Worm (Caenorhabditis elegans) whole organism, late embryonic: Measurements from ENCODE around the gene catp-2.
A peak's percentile ranks its signal among the peaks of the same experiment; 100 is the strongest.

ENCODE experiments used
- T23F11.4 ChIP-seq: fragments of 200-800 bp; sonication (Bioruptor generic); optimal IDR thresholded peaks from 2 replicates; lab custom pipeline; 2018; ENCODE audit warnings: mild to moderate bottlenecking, missing genetic modification characterization, missing compliant biosample characterization
- Y22D7AL.16 ChIP-seq: sonication (generic microtip); optimal IDR thresholded peaks from 2 replicates; lab custom pipeline; 2016; ENCODE audit warnings: missing genetic modification characterization, missing compliant biosample characterization
- ahr-1 ChIP-seq: sonication (generic microtip); optimal IDR thresholded peaks from 2 replicates; lab custom pipeline; 2016; ENCODE audit warnings: missing genetic modification characterization, missing compliant biosample characterization
- ama-1 ChIP-seq: fragments of 150-350 bp; optimal IDR thresholded peaks from 2 replicates; lab custom pipeline; 2014
- ceh-18 ChIP-seq: sonication (generic microtip); optimal IDR thresholded peaks from 2 replicates; lab custom pipeline; 2016; ENCODE audit warnings: missing genetic modification characterization, missing compliant biosample characterization
- ceh-19 ChIP-seq: fragments of 200-800 bp; sonication (Bioruptor generic); optimal IDR thresholded peaks from 2 replicates; lab custom pipeline; 2018; ENCODE audit warnings: mild to moderate bottlenecking, missing genetic modification characterization, missing compliant biosample characterization
- ceh-2 ChIP-seq: sonication (generic microtip); optimal IDR thresholded peaks from 2 replicates; lab custom pipeline; 2016; ENCODE audit warnings: missing genotype, missing genetic modification characterization, missing compliant biosample characterization
- ceh-24 ChIP-seq: sonication (generic microtip); optimal IDR thresholded peaks from 2 replicates; lab custom pipeline; 2016; ENCODE audit warnings: mild to moderate bottlenecking, missing genetic modification characterization, missing compliant biosample characterization
- ceh-31 ChIP-seq: sonication (generic microtip); optimal IDR thresholded peaks from 2 replicates; lab custom pipeline; 2016; ENCODE audit warnings: missing genetic modification characterization, missing compliant biosample characterization
- ceh-34 ChIP-seq: sonication (generic microtip); optimal IDR thresholded peaks from 2 replicates; lab custom pipeline; 2016; ENCODE audit warnings: mild to moderate bottlenecking, missing genetic modification characterization, missing compliant biosample characterization
- ceh-45 ChIP-seq: fragments of 200-800 bp; sonication (Bioruptor generic); IDR thresholded peaks from 2 replicates; pipeline ENCODE4 v1.3.6; 2022; ENCODE audit warnings: missing genetic modification reagents, missing genetic modification characterization, missing compliant biosample characterization
- ceh-48 ChIP-seq: sonication (generic microtip); optimal IDR thresholded peaks from 2 replicates; lab custom pipeline; 2016; ENCODE audit warnings: missing genetic modification characterization, inconsistent platforms, missing compliant biosample characterization
- che-1 ChIP-seq: sonication (generic microtip); optimal IDR thresholded peaks from 2 replicates; lab custom pipeline; 2016; ENCODE audit warnings: mild to moderate bottlenecking, missing genetic modification characterization, missing compliant biosample characterization
- dmd-4 ChIP-seq: sonication (generic microtip); optimal IDR thresholded peaks from 2 replicates; lab custom pipeline; 2016; ENCODE audit warnings: borderline replicate concordance, missing genetic modification characterization, missing compliant biosample characterization
- dve-1 ChIP-seq: sonication (generic microtip); optimal IDR thresholded peaks from 2 replicates; lab custom pipeline; 2017; ENCODE audit warnings: antibody characterized with exemption, mild to moderate bottlenecking, missing genetic modification characterization, missing compliant biosample characterization
- elt-2 ChIP-seq: sonication (generic microtip); optimal IDR thresholded peaks from 2 replicates; lab custom pipeline; 2016; ENCODE audit warnings: missing genetic modification reagents, missing genetic modification characterization, missing compliant biosample characterization
- fax-1 ChIP-seq: sonication (generic microtip); optimal IDR thresholded peaks from 2 replicates; lab custom pipeline; 2016; ENCODE audit warnings: missing genotype, missing genetic modification characterization, missing compliant biosample characterization
- fkh-10 ChIP-seq: fragments of 150-350 bp; optimal IDR thresholded peaks from 2 replicates; lab custom pipeline; 2014; ENCODE audit warnings: missing biosample characterization, missing genetic modification reagents, missing genetic modification characterization
- fkh-6 ChIP-seq: sonication (generic microtip); optimal IDR thresholded peaks from 2 replicates; lab custom pipeline; 2016; ENCODE audit warnings: missing genetic modification characterization, missing compliant biosample characterization
- hlh-30 ChIP-seq: sonication (generic microtip); optimal IDR thresholded peaks from 2 replicates; lab custom pipeline; 2017; ENCODE audit warnings: antibody characterized with exemption, missing genetic modification characterization, missing compliant biosample characterization; ENCODE audit not compliant: insufficient read depth
- hlh-6 ChIP-seq: sonication (generic microtip); optimal IDR thresholded peaks from 2 replicates; lab custom pipeline; 2016; ENCODE audit warnings: missing genotype, missing genetic modification characterization, missing compliant biosample characterization
- hlh-8 ChIP-seq: sonication (generic microtip); optimal IDR thresholded peaks from 2 replicates; lab custom pipeline; 2016; ENCODE audit warnings: missing genotype, missing genetic modification characterization, missing compliant biosample characterization
- nfya-1 ChIP-seq: sonication (generic microtip); optimal IDR thresholded peaks from 2 replicates; lab custom pipeline; 2017; ENCODE audit warnings: missing genetic modification characterization, mild to moderate bottlenecking, missing compliant biosample characterization, antibody characterized with exemption, moderate library complexity
- pag-3 ChIP-seq: sonication (generic microtip); optimal IDR thresholded peaks from 2 replicates; lab custom pipeline; 2016; ENCODE audit warnings: missing compliant biosample characterization, missing genetic modification characterization, borderline replicate concordance
- pat-9 ChIP-seq: fragments of 200-800 bp; sonication (Bioruptor generic); optimal IDR thresholded peaks from 2 replicates; lab custom pipeline; 2018; ENCODE audit warnings: mild to moderate bottlenecking, missing genetic modification characterization, moderate library complexity, missing compliant biosample characterization
- pha-2 ChIP-seq: sonication (generic microtip); optimal IDR thresholded peaks from 2 replicates; lab custom pipeline; 2017; ENCODE audit warnings: mild to moderate bottlenecking, missing genetic modification characterization, missing compliant biosample characterization
- pqm-1 ChIP-seq: sonication (generic microtip); optimal IDR thresholded peaks from 2 replicates; lab custom pipeline; 2016; ENCODE audit warnings: missing genetic modification characterization, missing compliant biosample characterization
- ref-2 ChIP-seq: sonication (generic microtip); optimal IDR thresholded peaks from 2 replicates; lab custom pipeline; 2016; ENCODE audit warnings: missing genetic modification characterization, missing compliant biosample characterization
- rnt-1 ChIP-seq: sonication (generic microtip); optimal IDR thresholded peaks from 2 replicates; lab custom pipeline; 2016; ENCODE audit warnings: missing genetic modification characterization, missing compliant biosample characterization
- sdc-2 ChIP-seq: sonication (generic microtip); optimal IDR thresholded peaks from 2 replicates; lab custom pipeline; 2016; ENCODE audit warnings: missing genotype, missing genetic modification characterization, missing compliant biosample characterization
- sox-2 ChIP-seq: fragments of 200-800 bp; sonication (Bioruptor generic); IDR thresholded peaks from 2 replicates; pipeline ENCODE4 v1.3.6; 2022; ENCODE audit warnings: missing genetic modification reagents, missing genetic modification characterization, missing compliant biosample characterization
- sox-4 ChIP-seq: sonication (generic microtip); optimal IDR thresholded peaks from 2 replicates; lab custom pipeline; 2017; ENCODE audit warnings: mild to moderate bottlenecking, missing genetic modification characterization, inconsistent platforms, missing compliant biosample characterization
- tbx-2 ChIP-seq: sonication (generic microtip); optimal IDR thresholded peaks from 2 replicates; lab custom pipeline; 2016; ENCODE audit warnings: missing genetic modification characterization, missing compliant biosample characterization
- tbx-7 ChIP-seq: sonication (generic microtip); optimal IDR thresholded peaks from 2 replicates; lab custom pipeline; 2016; ENCODE audit warnings: missing genotype, missing genetic modification characterization, missing compliant biosample characterization
- unc-3 ChIP-seq, 2 experiments: fragments of 200-800 bp in 1 of 2; sonication (Bioruptor generic) in 1 of 2; sonication (generic microtip) in 1 of 2; conservative IDR thresholded peaks in 1 of 2; optimal IDR thresholded peaks in 1 of 2; 2 replicates each; pipeline versions ENCODE4 v1.3.6 to Lab custom; 2016 to 2022; ENCODE audit warnings: missing compliant biosample characterization in 2 of 2, missing genetic modification characterization in 2 of 2, missing genetic modification reagents in 1 of 2
- unc-42 ChIP-seq: sonication (generic microtip); optimal IDR thresholded peaks from 2 replicates; lab custom pipeline; 2016; ENCODE audit warnings: missing genotype, missing genetic modification characterization, missing compliant biosample characterization
- unc-55 ChIP-seq: sonication (generic microtip); optimal IDR thresholded peaks from 2 replicates; lab custom pipeline; 2017; ENCODE audit warnings: missing biosample characterization, missing genetic modification reagents, missing genetic modification characterization
- unc-86 ChIP-seq: sonication (generic microtip); optimal IDR thresholded peaks from 2 replicates; lab custom pipeline; 2016; ENCODE audit warnings: missing genetic modification characterization, missing compliant biosample characterization
- ztf-16 ChIP-seq: sonication (generic microtip); optimal IDR thresholded peaks from 2 replicates; lab custom pipeline; 2017; ENCODE audit warnings: missing genetic modification characterization, missing compliant biosample characterization

Gene catp-2

DNA sequence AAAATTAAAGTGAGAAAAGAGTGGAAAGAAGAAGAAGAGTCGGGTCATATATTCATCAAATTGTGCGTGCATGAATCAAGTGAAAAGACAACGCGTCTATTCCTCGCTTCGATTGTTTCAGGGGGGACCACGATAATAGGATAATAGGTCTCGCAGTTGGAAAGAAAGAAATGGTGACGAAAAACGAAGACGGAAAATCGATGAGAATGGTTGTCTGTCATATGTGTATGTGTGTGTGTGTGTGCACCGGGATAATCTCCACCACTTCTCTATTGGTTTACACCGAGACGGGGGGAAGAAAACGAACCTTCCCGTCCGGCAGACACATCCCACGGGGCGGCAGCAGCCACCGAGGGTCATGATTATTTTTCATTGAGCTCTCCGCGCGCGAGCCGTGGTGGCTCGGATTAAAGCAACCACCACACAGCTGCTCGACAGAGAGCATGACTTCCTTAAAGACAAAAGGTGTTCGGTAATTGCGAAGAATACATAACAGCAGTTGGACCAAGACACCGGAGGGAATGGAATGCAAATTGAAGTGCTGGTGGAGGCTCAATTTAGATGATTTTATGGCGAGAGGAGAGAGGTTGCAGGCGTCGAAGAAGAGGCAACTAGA is 29.6 kb downstream of the catp-2 start:
- TF ChIP-seq pha-2 (tag; lab: Kevin White, UChicago) (peak; percentile 13), hlh-6 (tag; lab: Kevin White, UChicago) (peak; percentile 39), sdc-2 (tag; lab: Kevin White, UChicago) (no peak), ceh-18 (tag; lab: Kevin White, UChicago) (peak; percentile 39), ahr-1 (tag; lab: Kevin White, UChicago) (no peak), ref-2 (tag; lab: Kevin White, UChicago) (peak; percentile 64), pat-9 (tag; lab: Kevin White, UChicago) (peak; percentile 21), unc-55 (peak; percentile 81), fkh-6 (tag; lab: Kevin White, UChicago) (peak; percentile 16), unc-86 (tag; lab: Kevin White, UChicago) (no peak), ceh-19 (GFP tag; lab: Kevin White, UChicago) (peak; percentile 60), dve-1 (tag; lab: Kevin White, UChicago) (no peak), unc-42 (peak; percentile 70), T23F11.4 (GFP tag; lab: Kevin White, UChicago) (no peak), ceh-34 (tag; lab: Kevin White, UChicago) (peak; percentile 71), tbx-2 (tag; lab: Kevin White, UChicago) (peak; percentile 45), ceh-2 (tag; lab: Kevin White, UChicago) (peak; percentile 51), nfya-1 (tag; lab: Kevin White, UChicago) (peak; percentile 65), hlh-30 (tag; lab: Kevin White, UChicago) (peak; percentile 7), rnt-1 (peak; percentile 34), ceh-31 (peak; percentile 57), ceh-48 (peak; percentile 51), unc-3 (GFP tag; conservative IDR thresholded peaks at IDR 0.05; lab: Robert Waterston, UW) (no peak), unc-3 (tag; optimal IDR thresholded peaks at IDR 0.05; lab: Kevin White, UChicago) (peak; percentile 20)

DNA sequence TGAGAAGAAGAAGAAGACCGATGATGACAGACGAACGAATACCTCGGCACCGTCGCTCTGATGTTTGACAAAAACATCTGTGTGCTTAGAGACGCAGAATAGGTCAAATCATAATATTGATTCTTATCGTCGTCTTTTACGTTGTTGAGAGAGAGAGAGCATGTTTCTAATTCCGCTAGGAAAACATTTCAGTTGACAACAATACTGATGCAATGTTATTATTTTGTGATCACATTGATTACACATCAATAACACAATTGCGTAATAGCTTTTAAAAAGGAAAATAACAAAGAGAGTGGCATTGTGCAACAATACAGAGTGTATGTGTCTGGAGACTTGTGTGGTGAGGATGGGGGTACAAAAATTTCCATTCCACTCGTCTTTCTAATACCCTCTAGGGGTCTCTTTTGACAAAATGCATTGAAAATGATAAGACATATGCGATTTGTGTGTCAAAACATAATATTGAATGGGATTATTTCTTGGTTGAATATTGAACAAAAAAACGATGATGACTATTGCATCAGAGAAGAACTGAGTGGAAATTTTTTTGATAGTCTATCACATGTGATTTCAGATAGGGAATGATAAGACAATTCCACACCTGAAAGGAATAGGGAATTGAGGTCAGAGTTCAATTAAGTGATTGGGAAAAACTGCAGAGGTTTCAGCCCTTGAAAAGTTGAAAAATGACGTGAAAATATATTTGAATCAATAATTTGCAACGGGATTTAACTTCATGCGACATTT is 30.3 kb downstream of the catp-2 start:
- peak; percentile 79 for TF ChIP-seq elt-2 (tag; lab: Kevin White, UChicago)
- no peak for TF ChIP-seq pqm-1 (tag; lab: Kevin White, UChicago)
- TF ChIP-seq, all 69 proteins: peak for 1

DNA sequence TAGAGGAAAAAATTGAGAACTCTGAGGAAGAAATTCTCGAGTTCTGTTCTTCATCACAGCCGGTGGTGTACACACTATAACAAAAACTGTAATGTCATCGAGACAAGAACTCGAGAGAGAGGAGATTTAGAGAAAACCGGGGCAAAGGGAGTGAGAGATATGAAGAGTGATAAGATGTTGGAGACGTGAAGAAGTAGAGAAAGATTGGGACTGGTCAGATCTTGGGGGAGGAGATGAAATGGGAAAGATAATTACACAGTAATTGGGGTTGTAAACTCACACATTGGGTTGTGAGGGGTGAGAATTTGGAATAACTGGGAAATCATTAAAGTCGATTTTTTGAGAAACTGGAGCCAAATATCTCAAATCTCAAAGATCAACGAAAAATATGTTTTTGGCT is 31.3 kb downstream of the catp-2 start:
- TF ChIP-seq dve-1 (tag; lab: Kevin White, UChicago) (no peak), ceh-45 (no peak), tbx-2 (tag; lab: Kevin White, UChicago) (no peak)

DNA sequence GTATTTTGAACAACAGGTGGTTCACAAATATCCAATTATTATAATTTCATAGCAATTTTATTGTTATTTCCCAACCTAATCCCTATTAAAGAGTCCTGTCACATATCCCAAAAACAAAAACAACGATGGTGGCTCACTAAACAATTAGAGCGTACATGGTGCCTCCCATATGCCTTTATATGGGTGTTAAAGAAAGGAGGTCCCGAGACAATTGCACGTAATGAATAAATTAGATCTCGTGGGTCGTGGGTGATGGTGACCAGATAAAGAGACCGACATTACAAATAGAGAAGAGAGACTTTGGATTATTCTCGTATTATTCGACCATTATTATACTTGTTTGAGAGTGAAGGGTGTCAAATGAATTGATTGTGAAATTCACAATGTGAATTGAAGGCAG is 32.7 kb downstream of the catp-2 start:
- TF ChIP-seq tbx-7 (tag; lab: Kevin White, UChicago), result no peak
- no peak for TF ChIP-seq hlh-8 (tag; lab: Kevin White, UChicago)
- TF ChIP-seq ztf-16 (tag; lab: Kevin White, UChicago), result no peak
- TF ChIP-seq ref-2 (tag; lab: Kevin White, UChicago), result peak; percentile 27
- TF ChIP-seq nfya-1 (tag; lab: Kevin White, UChicago), result no peak
- TF ChIP-seq tbx-2 (tag; lab: Kevin White, UChicago), result peak; percentile 2
- peak; percentile 50 for TF ChIP-seq hlh-30 (tag; lab: Kevin White, UChicago)
- TF ChIP-seq ceh-31, result peak; percentile 78
- TF ChIP-seq unc-42, result peak; percentile 97
- TF ChIP-seq che-1 (tag; lab: Kevin White, UChicago), result no peak
- TF ChIP-seq ceh-18 (tag; lab: Kevin White, UChicago), result no peak
- TF ChIP-seq ceh-48, result no peak
- no peak for TF ChIP-seq sox-4
- no peak for TF ChIP-seq unc-55
- no peak for TF ChIP-seq pat-9 (tag; lab: Kevin White, UChicago)
- TF ChIP-seq ahr-1 (tag; lab: Kevin White, UChicago), result no peak
- no peak for TF ChIP-seq pag-3 (tag; lab: Kevin White, UChicago)
- TF ChIP-seq sox-2 (GFP tag; lab: Robert Waterston, UW), result peak; percentile 28; the same call in 1 of the 2 replicates
- TF ChIP-seq ceh-24 (tag; lab: Kevin White, UChicago), result no peak
- TF ChIP-seq fax-1 (tag; lab: Kevin White, UChicago), result no peak
- no peak for TF ChIP-seq dmd-4 (tag; lab: Kevin White, UChicago)
- TF ChIP-seq Y22D7AL.16 (tag; lab: Kevin White, UChicago), result no peak
- no peak for TF ChIP-seq sdc-2 (tag; lab: Kevin White, UChicago)
- no peak for TF ChIP-seq ama-1 (lab: Kevin White, UChicago)
- TF ChIP-seq fkh-10 (GFP tag; lab: Kevin White, UChicago), result no peak
- TF ChIP-seq, all 69 proteins: peak for 6
